Worm (Caenorhabditis elegans): ENCODE measurements around the gene E02H4.7.

ce11 chrX:14267781-14268180 is 11.7 kb downstream of the E02H4.7 start, which contains the start of gene del-1:
- no peak for TF ChIP-seq dao-5 (tag; optimal IDR thresholded peaks at IDR 0.05)
- no peak for TF ChIP-seq W03F9.2 (tag; optimal IDR thresholded peaks at IDR 0.05)
- no peak for TF ChIP-seq him-1 (tag; optimal IDR thresholded peaks at IDR 0.05)

All from whole organism, L4/young adult.